Fruit fly (Drosophila melanogaster): Measurements from ENCODE around the gene Sytbeta.

The Sytbeta gene

dm6 chr3L:15013296-15013695, 51.5 kb downstream of the Sytbeta start:
- no peak for TF ChIP-seq dsf (GFP tag; optimal IDR thresholded peaks at IDR 0.05; ENCODE audit: borderline replicate concordance)
- TF ChIP-seq Vsx2 (GFP tag; optimal IDR thresholded peaks at IDR 0.05; ENCODE audit: partially characterized antibody): no peak
- TF ChIP-seq Hr83 (GFP tag; optimal IDR thresholded peaks at IDR 0.05; ENCODE audit: poor library complexity, severe bottlenecking): no peak
- TF ChIP-seq woc (GFP tag; optimal IDR thresholded peaks at IDR 0.05): no peak
- TF ChIP-seq N (GFP tag; optimal IDR thresholded peaks at IDR 0.05): no peak
- no peak for TF ChIP-seq Dfd (GFP tag; optimal IDR thresholded peaks at IDR 0.05)
- no peak for TF ChIP-seq CG32264 (GFP tag; optimal IDR thresholded peaks at IDR 0.05)
- peak; percentile 30 for TF ChIP-seq HLH106 (tag; optimal IDR thresholded peaks at IDR 0.05)
- peak in 1 of 2 experiments; percentile 23 for TF ChIP-seq foxo (GFP tag; optimal IDR thresholded peaks at IDR 0.05)

dm6 chr3L:15011638-15012335, 53.0 kb downstream of the Sytbeta start:
- TF ChIP-seq foxo (GFP tag; optimal IDR thresholded peaks at IDR 0.05) (peak in 1 of 2 experiments; percentile 50), Sp1 (GFP tag; optimal IDR thresholded peaks at IDR 0.05) (peak; percentile 29), h (GFP tag; optimal IDR thresholded peaks at IDR 0.05) (peak; percentile 9), rgr (GFP tag; optimal IDR thresholded peaks at IDR 0.05) (peak; percentile 43), Mio (GFP tag; optimal IDR thresholded peaks at IDR 0.05) (no peak), HLH106 (tag; optimal IDR thresholded peaks at IDR 0.05) (peak; percentile 29), CG32264 (GFP tag; optimal IDR thresholded peaks at IDR 0.05) (no peak), fru (GFP tag; optimal IDR thresholded peaks at IDR 0.05) (peak; percentile 24), Hnf4 (GFP tag; optimal IDR thresholded peaks at IDR 0.05) (peak; percentile 5), psq (GFP tag; optimal IDR thresholded peaks at IDR 0.05) (peak; percentile 24), sv (GFP tag; optimal IDR thresholded peaks at IDR 0.05) (peak; percentile 0), usp (GFP tag; optimal IDR thresholded peaks at IDR 0.05) (no peak), br (GFP tag; optimal IDR thresholded peaks at IDR 0.05) (peak; percentile 21)

dm6 chr3L:15011142-15011541, 53.6 kb downstream of the Sytbeta start:
- TF ChIP-seq OdsH (GFP tag; optimal IDR thresholded peaks at IDR 0.05): no peak
- no peak for TF ChIP-seq ey (GFP tag; optimal IDR thresholded peaks at IDR 0.05)
- no peak for TF ChIP-seq Jra (GFP tag; optimal IDR thresholded peaks at IDR 0.05)
- TF ChIP-seq sage (GFP tag; optimal IDR thresholded peaks at IDR 0.05): no peak
- TF ChIP-seq Myc (optimal IDR thresholded peaks at IDR 0.05): no peak
- TF ChIP-seq Dfd (GFP tag; optimal IDR thresholded peaks at IDR 0.05): no peak
- no peak for TF ChIP-seq CG32264 (GFP tag; optimal IDR thresholded peaks at IDR 0.05)
- no peak for TF ChIP-seq CrebA (GFP tag; optimal IDR thresholded peaks at IDR 0.05; ENCODE audit: borderline replicate concordance)
- TF ChIP-seq jim (GFP tag; optimal IDR thresholded peaks at IDR 0.05): no peak
- TF ChIP-seq brk (GFP tag; optimal IDR thresholded peaks at IDR 0.05): no peak
- TF ChIP-seq lola (GFP tag; optimal IDR thresholded peaks at IDR 0.05): no peak
- TF ChIP-seq h (GFP tag; optimal IDR thresholded peaks at IDR 0.05): no peak

dm6 chr3L:15010601-15011000, 54.2 kb downstream of the Sytbeta start:
- TF ChIP-seq OdsH (GFP tag; optimal IDR thresholded peaks at IDR 0.05): no peak
- TF ChIP-seq CG32264 (GFP tag; optimal IDR thresholded peaks at IDR 0.05): no peak
- TF ChIP-seq br (GFP tag; optimal IDR thresholded peaks at IDR 0.05): no peak
- TF ChIP-seq pan (optimal IDR thresholded peaks at IDR 0.05): no peak
- TF ChIP-seq Rel (GFP tag; optimal IDR thresholded peaks at IDR 0.05): no peak
- TF ChIP-seq Rel (tag; optimal IDR thresholded peaks at IDR 0.05): no peak

- TF ChIP-seq usp (GFP tag; optimal IDR thresholded peaks at IDR 0.05) (no peak), Abd-B (GFP tag; optimal IDR thresholded peaks at IDR 0.05) (no peak), dmrt93B (GFP tag; optimal IDR thresholded peaks at IDR 0.05) (no peak), tai (GFP tag; optimal IDR thresholded peaks at IDR 0.05) (no peak), lola (GFP tag; optimal IDR thresholded peaks at IDR 0.05) (no peak), woc (GFP tag; optimal IDR thresholded peaks at IDR 0.05) (no peak), rgr (GFP tag; optimal IDR thresholded peaks at IDR 0.05) (no peak), h (GFP tag; optimal IDR thresholded peaks at IDR 0.05) (no peak), sv (GFP tag; optimal IDR thresholded peaks at IDR 0.05) (no peak), Sp1 (GFP tag; optimal IDR thresholded peaks at IDR 0.05) (no peak), Hnf4 (GFP tag; optimal IDR thresholded peaks at IDR 0.05) (no peak), Rel (GFP tag; optimal IDR thresholded peaks at IDR 0.05) (no peak), Rel (tag; optimal IDR thresholded peaks at IDR 0.05) (no peak), Hr78 (GFP tag; optimal IDR thresholded peaks at IDR 0.05) (no peak), Dfd (GFP tag; optimal IDR thresholded peaks at IDR 0.05) (no peak), HLH106 (tag; optimal IDR thresholded peaks at IDR 0.05) (no peak), Dif (GFP tag; optimal IDR thresholded peaks at IDR 0.05; ENCODE audit: partially characterized antibody) (no peak), sage (GFP tag; optimal IDR thresholded peaks at IDR 0.05) (no peak), CG9705 (GFP tag; optimal IDR thresholded peaks at IDR 0.05) (no peak), fru (GFP tag; optimal IDR thresholded peaks at IDR 0.05) (no peak)
Observed at dm6 chr3L:15009681-15010080, 55.1 kb downstream of the Sytbeta start.

Measured in whole organism, wandering third instar larva.